Fruit fly (Drosophila melanogaster) whole organism, embryonic: ENCODE data around the gene CG45676.
A peak's percentile ranks its signal among the peaks of the same experiment; 100 is the strongest.

Experiments
- B-H2 ChIP-seq: fragments of 200-800 bp; sonication (Bioruptor generic); optimal IDR thresholded peaks from 2 replicates; lab custom pipeline; 2018; ENCODE audit warnings: missing biosample characterization, mild to moderate bottlenecking, missing genetic modification characterization
- CG10274 ChIP-seq: fragments of 200-800 bp; sonication (Bioruptor generic); optimal IDR thresholded peaks from 3 replicates; lab custom pipeline; 2017; ENCODE audit warnings: missing biosample characterization, mild to moderate bottlenecking, missing genetic modification characterization
- CG10321 ChIP-seq: fragments of 200-800 bp; sonication (Bioruptor generic); IDR thresholded peaks from 2 replicates; pipeline ENCODE4 v1.3.6; 2022; ENCODE audit warnings: missing biosample characterization, missing genetic modification characterization
- CG10959 ChIP-seq: fragments of 200-800 bp; sonication (Bioruptor generic); IDR thresholded peaks from 2 replicates; pipeline ENCODE4 v1.3.6; 2022; ENCODE audit warnings: missing biosample characterization, missing genetic modification characterization
- CG11093 ChIP-seq: fragments of 200-800 bp; sonication (Bioruptor generic); IDR thresholded peaks from 3 replicates; pipeline ENCODE4 v1.3.6; 2022; ENCODE audit warnings: missing biosample characterization, missing genetic modification characterization
- CG11723 ChIP-seq: fragments of 200-800 bp; sonication (Bioruptor generic); optimal IDR thresholded peaks from 2 replicates; lab custom pipeline; 2017; ENCODE audit warnings: missing biosample characterization, mild to moderate bottlenecking, missing genetic modification characterization
- CG12155 ChIP-seq: fragments of 200-800 bp; sonication (Bioruptor generic); optimal IDR thresholded peaks from 3 replicates; lab custom pipeline; 2016; ENCODE audit warnings: missing biosample characterization, missing genetic modification characterization
- CG13296 ChIP-seq: fragments of 200-800 bp; sonication (Bioruptor generic); optimal IDR thresholded peaks from 3 replicates; lab custom pipeline; 2018; ENCODE audit warnings: missing biosample characterization, mild to moderate bottlenecking, missing genetic modification characterization
- CG16863 ChIP-seq: fragments of 200-800 bp; sonication (Bioruptor generic); optimal IDR thresholded peaks from 3 replicates; lab custom pipeline; 2016; ENCODE audit warnings: missing biosample characterization, missing genetic modification characterization
- CG17568 ChIP-seq: fragments of 200-800 bp; sonication (Bioruptor generic); optimal IDR thresholded peaks from 2 replicates; lab custom pipeline; 2018; ENCODE audit warnings: missing biosample characterization, mild to moderate bottlenecking, missing genetic modification characterization, moderate library complexity
- CG17612 ChIP-seq: fragments of 200-800 bp; sonication (Bioruptor generic); IDR thresholded peaks from 2 replicates; pipeline ENCODE4 v1.3.6; 2022; ENCODE audit warnings: missing biosample characterization, missing genetic modification characterization
- CG18764 ChIP-seq: fragments of 200-800 bp; sonication (Bioruptor generic); optimal IDR thresholded peaks from 3 replicates; lab custom pipeline; 2016; ENCODE audit warnings: missing biosample characterization, missing genetic modification characterization
- CG2120 ChIP-seq: fragments of 200-800 bp; sonication (Bioruptor generic); optimal IDR thresholded peaks from 3 replicates; lab custom pipeline; 2016; ENCODE audit warnings: missing biosample characterization, missing genetic modification characterization
- CG2889 ChIP-seq: fragments of 200-800 bp; sonication (Bioruptor generic); IDR thresholded peaks from 3 replicates; pipeline ENCODE4 v1.3.6; 2022; ENCODE audit warnings: missing biosample characterization, missing genetic modification characterization
- CG30020 ChIP-seq: fragments of 200-800 bp; optimal IDR thresholded peaks from 2 replicates; lab custom pipeline; 2019; ENCODE audit warnings: missing biosample characterization, mild to moderate bottlenecking, missing genetic modification characterization, moderate library complexity
- CG3838 ChIP-seq: fragments of 200-800 bp; sonication (Bioruptor generic); optimal IDR thresholded peaks from 3 replicates; lab custom pipeline; 2016; ENCODE audit warnings: missing biosample characterization, missing genetic modification characterization
- CG6689 ChIP-seq: fragments of 200-800 bp; sonication (Bioruptor generic); IDR thresholded peaks from 2 replicates; pipeline ENCODE4 v1.3.6; 2022; ENCODE audit warnings: missing biosample characterization, missing genetic modification characterization
- CG6791 ChIP-seq: fragments of 200-800 bp; sonication (Bioruptor generic); IDR thresholded peaks from 3 replicates; pipeline ENCODE4 v1.3.6; 2022; ENCODE audit warnings: missing biosample characterization, missing genetic modification characterization; ENCODE audit not compliant: partially characterized antibody
- CG7271 ChIP-seq: fragments of 200-800 bp; sonication (Bioruptor generic); optimal IDR thresholded peaks from 2 replicates; lab custom pipeline; 2018; ENCODE audit warnings: missing biosample characterization, mild to moderate bottlenecking, missing genetic modification characterization, moderate library complexity
- CG8388 ChIP-seq: fragments of 200-800 bp; sonication (Bioruptor generic); optimal IDR thresholded peaks from 2 replicates; lab custom pipeline; 2019; ENCODE audit warnings: missing biosample characterization, mild to moderate bottlenecking, missing genetic modification characterization, moderate library complexity
- CG9609 ChIP-seq: fragments of 200-800 bp; sonication (Bioruptor generic); optimal IDR thresholded peaks from 3 replicates; lab custom pipeline; 2016; ENCODE audit warnings: missing biosample characterization, missing genetic modification characterization
- CG9797 ChIP-seq: fragments of 200-800 bp; sonication (Bioruptor generic); optimal IDR thresholded peaks from 3 replicates; lab custom pipeline; 2018; ENCODE audit warnings: missing biosample characterization, mild to moderate bottlenecking, missing genetic modification characterization
- Eip74EF ChIP-seq, 2 experiments: fragments of 200-800 bp in 1 of 2; fragments of >200 bp in 1 of 2; sonication (Bioruptor generic) in 1 of 2; optimal IDR thresholded peaks; 2 replicates each; lab custom pipeline; 2017 to 2019; ENCODE audit warnings: missing biosample characterization in 2 of 2, missing genetic modification characterization in 2 of 2, mild to moderate bottlenecking in 1 of 2, moderate library complexity in 1 of 2
- HLH54F ChIP-seq: fragments of 200-800 bp; sonication (Bioruptor generic); optimal IDR thresholded peaks from 3 replicates; lab custom pipeline; 2016; ENCODE audit warnings: missing biosample characterization, missing genetic modification characterization
- Hand ChIP-seq: fragments of 200-800 bp; sonication (Bioruptor generic); optimal IDR thresholded peaks from 2 replicates; lab custom pipeline; 2017; ENCODE audit warnings: mild to moderate bottlenecking, missing biosample characterization, missing genetic modification reagents, missing genetic modification characterization
- MBD-R2 ChIP-seq: fragments of 200-800 bp; sonication (Bioruptor generic); IDR thresholded peaks from 2 replicates; pipeline ENCODE4 v1.3.6; 2022; ENCODE audit warnings: missing biosample characterization, missing genetic modification characterization
- Mrtf ChIP-seq: fragments of 200-800 bp; sonication (Bioruptor generic); IDR thresholded peaks from 3 replicates; pipeline ENCODE4 v1.3.6; 2022; ENCODE audit warnings: missing biosample characterization, missing genetic modification characterization
- Poxn ChIP-seq: fragments of 200-800 bp; sonication (Bioruptor generic); IDR thresholded peaks from 2 replicates; pipeline ENCODE4 v1.3.6; 2022; ENCODE audit warnings: missing biosample characterization, missing genetic modification characterization
- Rx ChIP-seq: fragments of 200-800 bp; sonication (Bioruptor generic); IDR thresholded peaks from 2 replicates; pipeline ENCODE4 v1.3.6; 2022; ENCODE audit warnings: missing biosample characterization, missing genetic modification characterization
- Six4 ChIP-seq: fragments of 200-800 bp; sonication (Bioruptor generic); optimal IDR thresholded peaks from 2 replicates; lab custom pipeline; 2016; ENCODE audit warnings: missing biosample characterization, missing genetic modification characterization
- Sry-β ChIP-seq: fragments of 200-800 bp; sonication (Bioruptor generic); optimal IDR thresholded peaks from 2 replicates; lab custom pipeline; 2018; ENCODE audit warnings: missing biosample characterization, mild to moderate bottlenecking, missing genetic modification characterization, moderate library complexity
- Stat92E ChIP-seq, 3 experiments: fragments of >200 bp in 2 of 3; fragments of 200-800 bp in 1 of 3; sonication (Bioruptor generic) in 1 of 3; optimal IDR thresholded peaks; 2 replicates each; lab custom pipeline; 2017 to 2019; ENCODE audit warnings: missing biosample characterization in 3 of 3, missing genetic modification characterization in 3 of 3, mild to moderate bottlenecking in 1 of 3, moderate library complexity in 1 of 3
- Vsx1 ChIP-seq: fragments of 200-800 bp; sonication (Bioruptor generic); optimal IDR thresholded peaks from 2 replicates; lab custom pipeline; 2017; ENCODE audit warnings: missing biosample characterization, mild to moderate bottlenecking, missing genetic modification characterization, missing genetic modification reagents
- aop ChIP-seq: fragments of 200-800 bp; sonication (Bioruptor generic); IDR thresholded peaks from 2 replicates; pipeline ENCODE4 v1.3.6; 2022; ENCODE audit warnings: missing biosample characterization, missing genetic modification characterization
- az2 ChIP-seq: fragments of 200-800 bp; sonication (Bioruptor generic); optimal IDR thresholded peaks from 3 replicates; lab custom pipeline; 2016; ENCODE audit warnings: missing biosample characterization, missing genetic modification characterization
- crc ChIP-seq: fragments of 200-800 bp; sonication (Bioruptor generic); optimal IDR thresholded peaks from 2 replicates; lab custom pipeline; 2016; ENCODE audit warnings: missing biosample characterization, missing genetic modification characterization
- danr ChIP-seq: fragments of 200-800 bp; sonication (Bioruptor generic); IDR thresholded peaks from 2 replicates; pipeline ENCODE4 v1.3.6; 2022; ENCODE audit warnings: missing biosample characterization, missing genetic modification characterization
- disco-r ChIP-seq: fragments of 200-800 bp; sonication (Bioruptor generic); optimal IDR thresholded peaks from 2 replicates; lab custom pipeline; 2016; ENCODE audit warnings: missing biosample characterization, missing genetic modification characterization
- dmrt11E ChIP-seq: fragments of 200-800 bp; sonication (Bioruptor generic); optimal IDR thresholded peaks from 3 replicates; lab custom pipeline; 2018; ENCODE audit warnings: missing biosample characterization, mild to moderate bottlenecking, missing genetic modification characterization, moderate library complexity
- en ChIP-seq: fragments of 200-800 bp; sonication (Bioruptor generic); optimal IDR thresholded peaks from 2 replicates; lab custom pipeline; 2016; ENCODE audit warnings: missing biosample characterization, missing genetic modification characterization
- fd64A ChIP-seq: fragments of 200-800 bp; sonication (Bioruptor generic); optimal IDR thresholded peaks from 3 replicates; lab custom pipeline; 2018; ENCODE audit warnings: missing biosample characterization, mild to moderate bottlenecking, missing genetic modification characterization
- gro ChIP-seq: fragments of 200-800 bp; sonication (Bioruptor generic); optimal IDR thresholded peaks from 2 replicates; lab custom pipeline; 2016; ENCODE audit warnings: missing biosample characterization, missing genetic modification characterization
- maf-S ChIP-seq: fragments of 200-800 bp; sonication (Bioruptor generic); optimal IDR thresholded peaks from 2 replicates; lab custom pipeline; 2016; ENCODE audit warnings: missing biosample characterization, missing genetic modification characterization
- p53 ChIP-seq: fragments of 200-800 bp; sonication (Bioruptor generic); optimal IDR thresholded peaks from 2 replicates; lab custom pipeline; 2016; ENCODE audit warnings: missing biosample characterization, missing genetic modification characterization
- pho ChIP-seq: fragments of 200-800 bp; sonication (Bioruptor generic); optimal IDR thresholded peaks from 2 replicates; lab custom pipeline; 2016; ENCODE audit warnings: missing biosample characterization, missing genetic modification characterization
- run ChIP-seq: fragments of 200-800 bp; sonication (Bioruptor generic); optimal IDR thresholded peaks from 3 replicates; lab custom pipeline; 2018; ENCODE audit warnings: missing biosample characterization, mild to moderate bottlenecking, missing genetic modification characterization
- schlank ChIP-seq: fragments of 200-800 bp; sonication (Bioruptor generic); optimal IDR thresholded peaks from 2 replicates; lab custom pipeline; 2018; ENCODE audit warnings: missing biosample characterization, mild to moderate bottlenecking, missing genetic modification characterization
- sisA ChIP-seq: fragments of 200-800 bp; sonication (Bioruptor generic); IDR thresholded peaks from 2 replicates; pipeline ENCODE4 v1.3.6; 2022; ENCODE audit warnings: missing biosample characterization, missing genetic modification characterization
- sr ChIP-seq: fragments of 200-800 bp; sonication (Bioruptor generic); IDR thresholded peaks from 3 replicates; pipeline ENCODE4 v1.3.6; 2022; ENCODE audit warnings: missing biosample characterization, missing genetic modification characterization
- tin ChIP-seq: fragments of 200-800 bp; sonication (Bioruptor generic); optimal IDR thresholded peaks from 3 replicates; lab custom pipeline; 2016; ENCODE audit warnings: missing biosample characterization, missing genetic modification characterization
- trh ChIP-seq: fragments of 200-800 bp; sonication (Bioruptor generic); optimal IDR thresholded peaks from 2 replicates; lab custom pipeline; 2016; ENCODE audit warnings: missing biosample characterization, missing genetic modification characterization

Gene CG45676

dm6 chr3R:11421643-11422122, 3.0 kb downstream of the CG45676 start, which contains the start of the genes ninaG and Sptz (continued):
- TF ChIP-seq CG18764 (GFP tag; lab: Kevin White, UChicago) (peak; percentile 90), CG8388 (GFP tag; lab: Kevin White, UChicago) (peak; percentile 85), CG11723 (GFP tag; lab: Kevin White, UChicago) (peak; percentile 87), gro (no peak), CG9797 (GFP tag; lab: Kevin White, UChicago) (peak; percentile 65), CG12155 (peak; percentile 94), dmrt11E (peak; percentile 94), Eip74EF (GFP tag; optimal IDR thresholded peaks at IDR 0.05; lab: Kevin White, UChicago) (no peak), aop (GFP tag; lab: Robert Waterston, UW) (peak; percentile 78; the same call in 1 of the 2 replicates), CG30020 (tag; lab: Kevin White, UChicago) (peak; percentile 75), Stat92E (GFP tag; optimal IDR thresholded peaks at IDR 0.05; lab: Kevin White, UChicago) (no peak), CG3838 (GFP tag; lab: Kevin White, UChicago) (peak; percentile 89), schlank (tag; lab: Kevin White, UChicago) (peak; percentile 73), CG6689 (GFP tag; lab: Robert Waterston, UW) (peak; percentile 97), CG10959 (GFP tag; lab: Robert Waterston, UW) (peak; percentile 93), tin (GFP tag; lab: Kevin White, UChicago) (peak; percentile 97), trh (GFP tag; lab: Kevin White, UChicago) (peak; percentile 90), Vsx1 (GFP tag; lab: Kevin White, UChicago) (no peak), run (peak; percentile 63), CG13296 (GFP tag; lab: Kevin White, UChicago) (peak; percentile 70), CG7271 (peak; percentile 83), CG10274 (GFP tag; lab: Kevin White, UChicago) (peak; percentile 62), Sry-β (GFP tag; lab: Kevin White, UChicago) (peak; percentile 99), maf-S (GFP tag; lab: Kevin White, UChicago) (peak; percentile 92), Mrtf (peak; percentile 90), Six4 (GFP tag; lab: Kevin White, UChicago) (peak; percentile 91), CG10321 (peak; percentile 66), pho (GFP tag; lab: Kevin White, UChicago) (peak; percentile 96), B-H2 (GFP tag; lab: Kevin White, UChicago) (no peak), sisA (GFP tag; lab: Robert Waterston, UW) (peak; percentile 96), CG2120 (GFP tag; lab: Kevin White, UChicago) (peak; percentile 97), CG17568 (GFP tag; lab: Kevin White, UChicago) (no peak), CG11093 (GFP tag; lab: Robert Waterston, UW) (peak; percentile 93), az2 (GFP tag; lab: Kevin White, UChicago) (peak; percentile 96), Rx (peak; percentile 95), crc (GFP tag; lab: Kevin White, UChicago) (peak; percentile 82), HLH54F (GFP tag; lab: Kevin White, UChicago) (peak; percentile 97), fd64A (GFP tag; lab: Kevin White, UChicago) (peak; percentile 21), danr (GFP tag; lab: Robert Waterston, UW) (peak; percentile 88), Hand (GFP tag; lab: Kevin White, UChicago) (peak; percentile 59), CG6791 (GFP tag; lab: Robert Waterston, UW) (0 out of 3 replicates have a peak, but pooled peaks have one; percentile 17), MBD-R2 (GFP tag; lab: Robert Waterston, UW) (peak; percentile 98), sr (GFP tag; lab: Robert Waterston, UW) (peak; percentile 64; the same call in 1 of the 3 replicates), disco-r (GFP tag; lab: Kevin White, UChicago) (peak; percentile 83), CG2889 (GFP tag; lab: Robert Waterston, UW) (peak; percentile 92), Poxn (GFP tag; lab: Robert Waterston, UW) (peak; percentile 70; the same call in 1 of the 2 replicates), en (GFP tag; lab: Kevin White, UChicago) (peak; percentile 80), CG9609 (GFP tag; lab: Kevin White, UChicago) (peak; percentile 95), CG17612 (GFP tag; lab: Robert Waterston, UW) (peak; percentile 73), CG16863 (peak; percentile 93), p53 (GFP tag; lab: Kevin White, UChicago) (peak; percentile 73)
